Worm (Caenorhabditis elegans): ENCODE results near the gene vps-35.

The vps-35 gene

DNA sequence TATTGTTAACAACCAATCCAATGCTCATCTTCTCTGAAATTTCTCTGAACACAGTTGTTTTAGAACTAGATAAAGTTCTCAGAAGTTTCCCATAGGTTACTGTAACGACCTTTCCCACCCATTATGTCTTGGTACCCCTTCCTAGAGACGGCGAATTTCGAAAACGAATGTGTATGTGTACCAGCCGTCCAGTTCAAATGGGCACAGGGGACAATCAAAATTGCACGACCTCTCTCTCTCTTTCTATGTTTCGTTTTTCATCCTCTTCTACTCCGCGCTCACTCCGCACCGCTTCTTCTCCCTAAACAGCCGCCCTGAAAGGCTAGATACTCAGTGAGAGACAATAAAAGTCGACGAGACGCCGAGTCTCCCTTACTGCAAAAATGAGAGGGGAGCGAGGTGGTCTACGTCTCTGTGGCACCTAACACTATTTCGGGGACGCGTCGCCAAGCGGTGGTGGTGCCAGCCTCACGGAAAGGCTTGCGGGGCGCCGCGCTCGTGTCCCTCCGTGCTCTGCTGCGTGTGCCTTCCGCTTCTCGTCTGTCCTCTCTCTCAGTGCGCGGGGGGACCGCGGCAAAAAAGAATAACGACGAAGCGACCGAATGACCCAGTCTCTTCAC, 6.1 kb upstream of the vps-35 start (continued):
- TF ChIP-seq hsf-1 (GFP tag; IDR thresholded peaks at IDR 0.05): no peak
- no peak for TF ChIP-seq F37B4.10 (GFP tag; IDR thresholded peaks at IDR 0.05)

- TF ChIP-seq lag-1 (GFP tag; IDR thresholded peaks at IDR 0.05) (no peak), snpc-1.3 (tag; optimal IDR thresholded peaks at IDR 0.05; ENCODE audit: insufficient read depth) (no peak), F52B5.7 (tag; optimal IDR thresholded peaks at IDR 0.05) (no peak), ccch-3 (GFP tag; optimal IDR thresholded peaks at IDR 0.05) (no peak), B0019.2 (GFP tag; conservative IDR thresholded peaks at IDR 0.05) (no peak), tbx-9 (tag; optimal IDR thresholded peaks at IDR 0.05; ENCODE audit: borderline replicate concordance) (no peak)
These were observed 5.5 kb upstream of the vps-35 start for ce11 chrII:5902139-5902538.

ce11 chrII:5904252-5904651, 3.4 kb upstream of the vps-35 start, which contains the start of gene tsp-18:
Gene tsp-18, plus strand, starts transcription at chrII:5904552.
- TF ChIP-seq lir-1 (GFP tag; conservative IDR thresholded peaks at IDR 0.05) (no peak), cebp-1 (GFP tag; IDR thresholded peaks at IDR 0.05) (no peak), cebp-1 (tag; optimal IDR thresholded peaks at IDR 0.05) (no peak), T07F8.4 (tag; optimal IDR thresholded peaks at IDR 0.05) (no peak), attf-5 (GFP tag; optimal IDR thresholded peaks at IDR 0.05) (no peak), dpl-1 (GFP tag; optimal IDR thresholded peaks at IDR 0.05) (no peak), madf-8 (GFP tag; conservative IDR thresholded peaks at IDR 0.05) (no peak), nhr-27 (tag; optimal IDR thresholded peaks at IDR 0.05) (no peak), F22D6.2 (tag; optimal IDR thresholded peaks at IDR 0.05) (no peak), sdz-38 (tag; optimal IDR thresholded peaks at IDR 0.05) (no peak), athp-1 (tag; optimal IDR thresholded peaks at IDR 0.05) (no peak), F39B2.1 (GFP tag; IDR thresholded peaks at IDR 0.05) (no peak)

ce11 chrII:5906274-5906673, 1.3 kb upstream of the vps-35 start, which contains the start of gene F59G1.8:
Gene F59G1.8, plus strand, starts transcription at chrII:5906566.
- TF ChIP-seq F33H1.4 (GFP tag; IDR thresholded peaks at IDR 0.05) (peak; percentile 73), lsl-1 (GFP tag; optimal IDR thresholded peaks at IDR 0.05) (peak; percentile 64), madf-6 (GFP tag; IDR thresholded peaks at IDR 0.05) (peak; percentile 76), madf-8 (GFP tag; conservative IDR thresholded peaks at IDR 0.05) (peak; percentile 64), efl-1 (GFP tag; optimal IDR thresholded peaks at IDR 0.05) (peak; percentile 66), aptf-2 (GFP tag; conservative IDR thresholded peaks at IDR 0.05) (0 out of 2 replicates have a peak, but pooled peaks have one; percentile 17), ceh-91 (GFP tag; IDR thresholded peaks at IDR 0.05) (peak; percentile 30; the same call in 1 of the 2 replicates), egrh-3 (GFP tag; IDR thresholded peaks at IDR 0.05) (no peak), dpl-1 (GFP tag; optimal IDR thresholded peaks at IDR 0.05) (peak; percentile 34), nhr-179 (tag; optimal IDR thresholded peaks at IDR 0.05) (no peak), ceh-27 (GFP tag; optimal IDR thresholded peaks at IDR 0.05) (no peak)

DNA sequence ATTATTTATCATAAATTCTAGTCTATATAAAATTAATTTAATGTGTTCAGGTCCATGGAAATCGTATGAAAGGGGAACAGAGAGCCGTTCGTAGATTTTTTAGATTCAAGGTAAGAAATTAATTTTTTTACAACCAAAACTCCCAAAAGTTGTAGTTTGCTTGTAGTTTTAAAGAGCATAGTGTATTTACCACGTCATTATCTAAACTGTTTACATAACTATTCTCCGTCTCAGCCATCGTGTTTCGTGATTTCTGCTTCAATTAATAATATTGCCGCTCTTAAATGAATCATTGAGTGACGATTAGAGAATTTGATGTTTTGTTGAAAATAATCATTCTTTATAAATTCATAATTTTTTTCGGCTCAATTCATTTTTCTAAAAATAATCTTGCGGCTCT, 3.7 kb downstream of the vps-35 start, which contains the start of gene cgt-3:
TSS of gene cgt-3 (plus strand) at position 51 of the 400 bp plus-strand sequence.
- no peak for TF ChIP-seq chd-7 (tag; optimal IDR thresholded peaks at IDR 0.05)
- no peak for TF ChIP-seq T07F8.4 (tag; optimal IDR thresholded peaks at IDR 0.05)
- TF ChIP-seq B0035.1 (tag; optimal IDR thresholded peaks at IDR 0.05): no peak
- no peak for TF ChIP-seq egl-18 (GFP tag; IDR thresholded peaks at IDR 0.05)

All from whole organism, young adult.